Fruit fly (Drosophila melanogaster) whole organism, prepupa: ENCODE measurements around the gene Klp64D.
A peak's percentile ranks its signal among the peaks of the same experiment; 100 is the strongest.

Experiments
- CG10669 ChIP-seq: fragments of 200-800 bp; sonication (Bioruptor generic); optimal IDR thresholded peaks from 3 replicates; lab custom pipeline; 2018; ENCODE audit warnings: missing biosample characterization, mild to moderate bottlenecking, missing genetic modification characterization, moderate library complexity
- CG11294 ChIP-seq: fragments of 200-800 bp; sonication (Bioruptor generic); IDR thresholded peaks from 2 replicates; pipeline ENCODE4 v1.3.6; 2022; ENCODE audit warnings: missing biosample characterization, missing genetic modification characterization
- CG11762 ChIP-seq: fragments of 200-800 bp; sonication (Bioruptor generic); optimal IDR thresholded peaks from 3 replicates; lab custom pipeline; 2016; ENCODE audit warnings: missing biosample characterization, missing genetic modification characterization; ENCODE audit not compliant: insufficient read depth
- CG11902 ChIP-seq: fragments of 200-800 bp; sonication (Bioruptor generic); optimal IDR thresholded peaks from 3 replicates; lab custom pipeline; 2016; ENCODE audit warnings: missing biosample characterization, missing genetic modification characterization
- CG15336 ChIP-seq: fragments of 200-800 bp; sonication (Bioruptor generic); IDR thresholded peaks from 2 replicates; pipeline ENCODE4 v1.3.6; 2022; ENCODE audit warnings: missing biosample characterization, missing genetic modification characterization
- CG1621 ChIP-seq: fragments of 200-800 bp; sonication (Bioruptor generic); optimal IDR thresholded peaks from 3 replicates; lab custom pipeline; 2018; ENCODE audit warnings: missing biosample characterization, mild to moderate bottlenecking, missing genetic modification characterization
- CG16779 ChIP-seq: fragments of 200-800 bp; sonication (Bioruptor generic); optimal IDR thresholded peaks from 3 replicates; lab custom pipeline; 2017; ENCODE audit warnings: missing biosample characterization, mild to moderate bottlenecking, missing genetic modification characterization
- CG3032 ChIP-seq: fragments of 200-800 bp; optimal IDR thresholded peaks from 2 replicates; lab custom pipeline; 2019; ENCODE audit warnings: missing biosample characterization, mild to moderate bottlenecking, missing genetic modification characterization, moderate library complexity
- CG31627 ChIP-seq: fragments of 200-800 bp; sonication (Bioruptor generic); optimal IDR thresholded peaks from 3 replicates; lab custom pipeline; 2016; ENCODE audit warnings: missing biosample characterization, missing genetic modification characterization
- CG32006 ChIP-seq: fragments of 200-800 bp; sonication (Bioruptor generic); optimal IDR thresholded peaks from 3 replicates; lab custom pipeline; 2017; ENCODE audit warnings: missing biosample characterization, mild to moderate bottlenecking, missing genetic modification characterization
- CG34406 ChIP-seq: fragments of 200-800 bp; sonication (Bioruptor generic); optimal IDR thresholded peaks from 3 replicates; lab custom pipeline; 2016; ENCODE audit warnings: missing biosample characterization, missing genetic modification characterization
- CG3919 ChIP-seq: fragments of 200-800 bp; sonication (Bioruptor generic); optimal IDR thresholded peaks from 3 replicates; lab custom pipeline; 2016; ENCODE audit warnings: missing biosample characterization, missing genetic modification characterization
- CG4318 ChIP-seq: fragments of 200-800 bp; sonication (Bioruptor generic); optimal IDR thresholded peaks from 3 replicates; lab custom pipeline; 2017; ENCODE audit warnings: missing biosample characterization, mild to moderate bottlenecking, missing genetic modification characterization
- CG6276 ChIP-seq: fragments of 200-800 bp; sonication (Bioruptor generic); optimal IDR thresholded peaks from 2 replicates; lab custom pipeline; 2017; ENCODE audit warnings: missing biosample characterization, mild to moderate bottlenecking, missing genetic modification characterization
- CG6792 ChIP-seq: fragments of 200-800 bp; sonication (Bioruptor generic); optimal IDR thresholded peaks from 3 replicates; lab custom pipeline; 2016; ENCODE audit warnings: missing biosample characterization, missing genetic modification characterization
- CG6854 ChIP-seq: fragments of 200-800 bp; sonication (Bioruptor generic); optimal IDR thresholded peaks from 2 replicates; lab custom pipeline; 2017; ENCODE audit warnings: missing biosample characterization, mild to moderate bottlenecking, missing genetic modification characterization
- CG7368 ChIP-seq: fragments of 200-800 bp; sonication (Bioruptor generic); optimal IDR thresholded peaks from 3 replicates; lab custom pipeline; 2016; ENCODE audit warnings: missing biosample characterization, missing genetic modification characterization
- CG8632 ChIP-seq: fragments of 200-800 bp; sonication (Bioruptor generic); optimal IDR thresholded peaks from 3 replicates; lab custom pipeline; 2016; ENCODE audit warnings: missing biosample characterization, missing genetic modification characterization
- Eip75B ChIP-seq: fragments of 200-800 bp; sonication (Bioruptor generic); optimal IDR thresholded peaks from 3 replicates; lab custom pipeline; 2016; ENCODE audit warnings: missing biosample characterization, missing genetic modification characterization
- Eip78C ChIP-seq: fragments of 200-800 bp; sonication (Bioruptor generic); peaks from one replicate; lab custom pipeline; 2016; ENCODE audit warnings: missing biosample characterization, missing genetic modification characterization
- Eip93F ChIP-seq: fragments of 200-800 bp; sonication (Bioruptor generic); optimal IDR thresholded peaks from 2 replicates; lab custom pipeline; 2016; ENCODE audit warnings: missing biosample characterization, mild to moderate bottlenecking, missing genetic modification characterization
- Ets21C ChIP-seq: fragments of 200-800 bp; sonication (Bioruptor generic); optimal IDR thresholded peaks from 3 replicates; lab custom pipeline; 2016; ENCODE audit warnings: missing biosample characterization, missing genetic modification characterization
- Gug ChIP-seq: fragments of 200-800 bp; sonication (Bioruptor generic); IDR thresholded peaks from 2 replicates; pipeline ENCODE4 v1.3.6; 2022; ENCODE audit warnings: missing biosample characterization, missing genetic modification characterization
- Hr39 ChIP-seq: fragments of 200-800 bp; sonication (Bioruptor generic); optimal IDR thresholded peaks from 2 replicates; lab custom pipeline; 2016; ENCODE audit warnings: missing biosample characterization, missing genetic modification characterization
- Hr4 ChIP-seq: fragments of 200-800 bp; sonication (Bioruptor generic); optimal IDR thresholded peaks from 3 replicates; lab custom pipeline; 2016; ENCODE audit warnings: missing biosample characterization, missing genetic modification characterization
- Lpt ChIP-seq: fragments of 200-800 bp; sonication (Bioruptor generic); optimal IDR thresholded peaks from 3 replicates; lab custom pipeline; 2016; ENCODE audit warnings: missing biosample characterization, missing genetic modification characterization
- Met ChIP-seq: fragments of 200-800 bp; sonication (Bioruptor generic); optimal IDR thresholded peaks from 3 replicates; lab custom pipeline; 2016; ENCODE audit warnings: missing biosample characterization, missing genetic modification characterization
- Smox ChIP-seq: fragments of 200-800 bp; sonication (Bioruptor generic); optimal IDR thresholded peaks from 3 replicates; lab custom pipeline; 2016; ENCODE audit warnings: missing biosample characterization, missing genetic modification characterization
- Sox102F ChIP-seq: fragments of 200-800 bp; sonication (Bioruptor generic); optimal IDR thresholded peaks from 2 replicates; lab custom pipeline; 2016; ENCODE audit warnings: missing biosample characterization, mild to moderate bottlenecking, missing genetic modification characterization
- Sox14 ChIP-seq: fragments of 200-800 bp; sonication (Bioruptor generic); optimal IDR thresholded peaks from 3 replicates; lab custom pipeline; 2016; ENCODE audit warnings: missing biosample characterization, missing genetic modification characterization
- Sox15 ChIP-seq: fragments of 200-800 bp; sonication (Bioruptor generic); optimal IDR thresholded peaks from 3 replicates; lab custom pipeline; 2016; ENCODE audit warnings: missing biosample characterization, missing genetic modification characterization
- acj6 ChIP-seq: fragments of 200-800 bp; sonication (Bioruptor generic); optimal IDR thresholded peaks from 3 replicates; lab custom pipeline; 2016; ENCODE audit warnings: missing biosample characterization, missing genetic modification characterization
- cyc ChIP-seq: fragments of 200-800 bp; sonication (Bioruptor generic); optimal IDR thresholded peaks from 3 replicates; lab custom pipeline; 2016; ENCODE audit warnings: missing biosample characterization, missing genetic modification characterization
- dac ChIP-seq: fragments of 200-800 bp; sonication (Bioruptor generic); optimal IDR thresholded peaks from 2 replicates; lab custom pipeline; 2017; ENCODE audit warnings: missing biosample characterization, mild to moderate bottlenecking, missing genetic modification characterization
- dsx ChIP-seq: fragments of 200-800 bp; optimal IDR thresholded peaks from 3 replicates; lab custom pipeline; 2019; ENCODE audit warnings: missing biosample characterization, mild to moderate bottlenecking, missing genetic modification characterization, moderate library complexity; ENCODE audit not compliant: poor library complexity, severe bottlenecking
- eg ChIP-seq: fragments of 200-800 bp; sonication (Bioruptor generic); IDR thresholded peaks from 3 replicates; pipeline ENCODE4 v1.3.6; 2022; ENCODE audit warnings: missing biosample characterization, missing genetic modification characterization
- fd59A ChIP-seq: fragments of 200-800 bp; sonication (Bioruptor generic); optimal IDR thresholded peaks from 2 replicates; lab custom pipeline; 2017; ENCODE audit warnings: missing biosample characterization, mild to moderate bottlenecking, missing genetic modification characterization, missing genetic modification reagents
- fkh ChIP-seq: fragments of 200-800 bp; sonication (Bioruptor generic); optimal IDR thresholded peaks from 3 replicates; lab custom pipeline; 2017; ENCODE audit warnings: missing biosample characterization, mild to moderate bottlenecking, missing genetic modification characterization, moderate library complexity
- lz ChIP-seq: fragments of 200-800 bp; sonication (Bioruptor generic); optimal IDR thresholded peaks from 3 replicates; lab custom pipeline; 2016; ENCODE audit warnings: missing biosample characterization, missing genetic modification characterization
- net ChIP-seq: fragments of 200-800 bp; sonication (Bioruptor generic); optimal IDR thresholded peaks from 3 replicates; lab custom pipeline; 2016; ENCODE audit warnings: missing biosample characterization, missing genetic modification characterization
- ss ChIP-seq, 2 experiments: fragments of 200-800 bp; sonication (Bioruptor generic); optimal IDR thresholded peaks; 2 replicates in 1 of 2; 3 replicates in 1 of 2; lab custom pipeline; 2017 to 2018; ENCODE audit warnings: mild to moderate bottlenecking in 2 of 2, missing biosample characterization in 2 of 2, missing genetic modification characterization in 2 of 2, moderate library complexity in 1 of 2
- svp ChIP-seq: fragments of 200-800 bp; sonication (Bioruptor generic); peaks from one replicate; lab custom pipeline; 2016; ENCODE audit warnings: missing biosample characterization, missing genetic modification characterization
- vri ChIP-seq: fragments of 200-800 bp; sonication (Bioruptor generic); optimal IDR thresholded peaks from 3 replicates; lab custom pipeline; 2016; ENCODE audit warnings: missing biosample characterization, mild to moderate bottlenecking, missing genetic modification characterization

Klp64D gene

DNA sequence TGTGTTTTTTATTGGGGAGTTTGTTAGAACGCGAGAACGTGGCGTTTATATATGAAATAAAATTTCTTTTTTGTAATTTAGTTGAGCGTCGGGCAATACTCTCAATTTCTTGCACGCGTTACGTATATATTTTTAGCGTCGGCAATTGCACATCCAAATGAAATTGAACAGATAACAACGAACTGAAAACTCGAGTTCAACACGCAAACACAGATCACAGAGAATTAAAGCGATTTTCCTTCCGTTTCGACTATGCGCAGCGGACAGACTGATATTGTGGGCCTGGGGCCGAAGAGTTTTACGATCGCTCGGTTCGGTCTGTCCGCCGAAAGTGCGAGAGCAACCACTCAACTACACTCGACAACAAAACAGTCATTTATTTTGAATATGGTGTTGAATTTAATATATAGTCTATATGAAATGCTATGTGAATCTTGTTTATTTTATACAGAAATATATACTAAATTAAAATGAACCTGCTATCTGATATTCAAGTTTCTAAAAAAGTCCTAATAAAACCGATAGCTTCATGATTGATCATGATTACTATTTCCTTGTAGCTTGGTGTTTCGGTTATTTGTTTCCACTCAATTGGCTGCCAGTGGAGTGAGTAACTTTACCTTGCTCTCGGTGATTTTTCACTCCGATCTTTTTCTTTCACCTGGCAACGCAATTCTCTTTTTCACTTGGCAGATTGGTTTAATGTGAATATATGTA is 4.0 kb downstream of the Klp64D start, which contains the start of gene CG46456 (continued):
- TF ChIP-seq Sox102F (GFP tag; lab: Kevin White, UChicago) (peak; percentile 89), cyc (GFP tag; lab: Kevin White, UChicago) (peak; percentile 85), dsx (peak; percentile 96), dac (GFP tag; lab: Kevin White, UChicago) (peak; percentile 65), CG6792 (GFP tag; lab: Kevin White, UChicago) (peak; percentile 92), Smox (GFP tag; lab: Kevin White, UChicago) (peak; percentile 93), Met (GFP tag; lab: Kevin White, UChicago) (peak; percentile 94), Lpt (GFP tag; lab: Kevin White, UChicago) (peak; percentile 89), vri (GFP tag; lab: Kevin White, UChicago) (peak; percentile 93), CG8632 (peak; percentile 94), CG32006 (GFP tag; lab: Kevin White, UChicago) (peak; percentile 93), CG11902 (GFP tag; lab: Kevin White, UChicago) (peak; percentile 66), CG31627 (peak; percentile 78), Eip75B (GFP tag; lab: Kevin White, UChicago) (peak; percentile 92), Hr4 (GFP tag; lab: Kevin White, UChicago) (peak; percentile 92), CG16779 (tag; lab: Kevin White, UChicago) (peak; percentile 93), CG10669 (GFP tag; lab: Kevin White, UChicago) (peak; percentile 92), CG11762 (peak; percentile 93), CG11294 (GFP tag; lab: Robert Waterston, UW) (peak; percentile 86), Eip78C (GFP tag; lab: Kevin White, UChicago) (peak; percentile 97), CG34406 (GFP tag; lab: Kevin White, UChicago) (peak; percentile 96), CG15336 (GFP tag; lab: Robert Waterston, UW) (peak; percentile 98), ss (GFP tag; optimal IDR thresholded peaks at IDR 0.05; lab: Kevin White, UChicago) (peak; percentile 89 to 94), Gug (GFP tag; lab: Robert Waterston, UW) (peak; percentile 93), CG6276 (peak; percentile 95), Sox14 (GFP tag; lab: Kevin White, UChicago) (peak; percentile 88), lz (GFP tag; lab: Kevin White, UChicago) (peak; percentile 91), Eip93F (peak; percentile 84), CG6854 (GFP tag; lab: Kevin White, UChicago) (peak; percentile 86), Ets21C (GFP tag; lab: Kevin White, UChicago) (peak; percentile 58), net (GFP tag; lab: Kevin White, UChicago) (peak; percentile 93), CG3032 (tag; lab: Kevin White, UChicago) (peak; percentile 93), fkh (GFP tag; lab: Kevin White, UChicago) (peak; percentile 10), svp (GFP tag; lab: Kevin White, UChicago) (peak; percentile 95), acj6 (peak; percentile 94), CG1621 (tag; lab: Kevin White, UChicago) (peak; percentile 87), eg (GFP tag; lab: Robert Waterston, UW) (peak; percentile 95), Hr39 (peak; percentile 72)

DNA sequence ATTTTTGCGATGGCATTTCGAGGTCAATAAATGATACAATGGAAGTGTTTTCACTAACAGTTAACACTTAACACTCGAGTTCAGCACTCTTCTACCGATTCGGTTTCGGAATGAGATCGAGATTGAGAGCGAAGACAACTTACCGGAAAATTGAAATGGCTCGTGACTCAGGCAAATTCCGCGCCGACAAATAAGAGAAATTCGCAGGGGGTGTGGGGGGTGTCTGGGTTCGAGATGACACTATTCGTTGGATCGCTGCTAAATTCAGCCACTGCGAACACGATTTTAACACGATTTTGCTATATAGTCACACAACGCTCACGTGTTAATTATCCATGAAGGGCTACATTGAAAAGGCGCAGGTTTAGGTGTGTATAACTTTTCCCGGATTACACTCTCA is 4.7 kb downstream of the Klp64D start:
- TF ChIP-seq Eip75B (GFP tag; lab: Kevin White, UChicago) = no peak
- no peak for TF ChIP-seq fd59A (GFP tag; lab: Kevin White, UChicago)
- TF ChIP-seq CG15336 (GFP tag; lab: Robert Waterston, UW) = no peak
- no peak for TF ChIP-seq CG3919 (GFP tag; lab: Kevin White, UChicago)
- TF ChIP-seq CG7368 (GFP tag; lab: Kevin White, UChicago) = no peak
- TF ChIP-seq ss (GFP tag; optimal IDR thresholded peaks at IDR 0.05; lab: Kevin White, UChicago) = no peak
- no peak for TF ChIP-seq CG11762
- TF ChIP-seq vri (GFP tag; lab: Kevin White, UChicago) = no peak
- no peak for TF ChIP-seq CG4318
- no peak for TF ChIP-seq eg (GFP tag; lab: Robert Waterston, UW)
- TF ChIP-seq Sox15 = no peak
- no peak for TF ChIP-seq CG8632
